Worm (Caenorhabditis elegans) whole organism, late embryonic: ENCODE results near the gene Y113G7B.28.

Source experiments
- C38D4.7 ChIP-seq: fragments of 200-800 bp; sonication (Bioruptor generic); optimal IDR thresholded peaks from 2 replicates; lab custom pipeline; 2018; ENCODE audit warnings: mild to moderate bottlenecking, missing genetic modification characterization, moderate library complexity, missing compliant biosample characterization
- F13H6.1 ChIP-seq: sonication (generic microtip); optimal IDR thresholded peaks from 2 replicates; lab custom pipeline; 2016; ENCODE audit warnings: missing genetic modification characterization, missing compliant biosample characterization
- K02D7.2 ChIP-seq: sonication (generic microtip); optimal IDR thresholded peaks from 2 replicates; lab custom pipeline; 2017; ENCODE audit warnings: mild to moderate bottlenecking, missing genetic modification characterization, missing compliant biosample characterization
- K09A11.1 ChIP-seq: sonication (generic microtip); optimal IDR thresholded peaks from 2 replicates; lab custom pipeline; 2017; ENCODE audit warnings: antibody characterized with exemption, mild to moderate bottlenecking, missing genetic modification characterization, missing compliant biosample characterization; ENCODE audit not compliant: insufficient read depth
- T23F11.4 ChIP-seq: fragments of 200-800 bp; sonication (Bioruptor generic); optimal IDR thresholded peaks from 2 replicates; lab custom pipeline; 2018; ENCODE audit warnings: mild to moderate bottlenecking, missing genetic modification characterization, missing compliant biosample characterization
- Y22D7AL.16 ChIP-seq: sonication (generic microtip); optimal IDR thresholded peaks from 2 replicates; lab custom pipeline; 2016; ENCODE audit warnings: missing genetic modification characterization, missing compliant biosample characterization
- ceh-14 ChIP-seq: sonication (generic microtip); optimal IDR thresholded peaks from 2 replicates; lab custom pipeline; 2016; ENCODE audit warnings: missing genotype, missing genetic modification characterization, missing compliant biosample characterization
- ceh-19 ChIP-seq: fragments of 200-800 bp; sonication (Bioruptor generic); optimal IDR thresholded peaks from 2 replicates; lab custom pipeline; 2018; ENCODE audit warnings: mild to moderate bottlenecking, missing genetic modification characterization, missing compliant biosample characterization
- ceh-2 ChIP-seq: sonication (generic microtip); optimal IDR thresholded peaks from 2 replicates; lab custom pipeline; 2016; ENCODE audit warnings: missing genotype, missing genetic modification characterization, missing compliant biosample characterization
- ceh-24 ChIP-seq: sonication (generic microtip); optimal IDR thresholded peaks from 2 replicates; lab custom pipeline; 2016; ENCODE audit warnings: mild to moderate bottlenecking, missing genetic modification characterization, missing compliant biosample characterization
- ceh-30 ChIP-seq: fragments of 150-350 bp; optimal IDR thresholded peaks from 2 replicates; lab custom pipeline; 2014; ENCODE audit warnings: missing biosample characterization, missing genetic modification characterization
- ceh-31 ChIP-seq: sonication (generic microtip); optimal IDR thresholded peaks from 2 replicates; lab custom pipeline; 2016; ENCODE audit warnings: missing genetic modification characterization, missing compliant biosample characterization
- ceh-45 ChIP-seq: fragments of 200-800 bp; sonication (Bioruptor generic); IDR thresholded peaks from 2 replicates; pipeline ENCODE4 v1.3.6; 2022; ENCODE audit warnings: missing genetic modification reagents, missing genetic modification characterization, missing compliant biosample characterization
- ceh-48 ChIP-seq: sonication (generic microtip); optimal IDR thresholded peaks from 2 replicates; lab custom pipeline; 2016; ENCODE audit warnings: missing genetic modification characterization, inconsistent platforms, missing compliant biosample characterization
- ceh-6 ChIP-seq: fragments of 200-800 bp; sonication (Bioruptor generic); optimal IDR thresholded peaks from 2 replicates; lab custom pipeline; 2018; ENCODE audit warnings: mild to moderate bottlenecking, missing genetic modification characterization, missing compliant biosample characterization
- che-1 ChIP-seq: sonication (generic microtip); optimal IDR thresholded peaks from 2 replicates; lab custom pipeline; 2016; ENCODE audit warnings: mild to moderate bottlenecking, missing genetic modification characterization, missing compliant biosample characterization
- dmd-4 ChIP-seq: sonication (generic microtip); optimal IDR thresholded peaks from 2 replicates; lab custom pipeline; 2016; ENCODE audit warnings: borderline replicate concordance, missing genetic modification characterization, missing compliant biosample characterization
- elt-4 ChIP-seq: sonication (generic microtip); optimal IDR thresholded peaks from 2 replicates; lab custom pipeline; 2016; ENCODE audit warnings: missing genetic modification characterization, missing compliant biosample characterization
- ets-4 ChIP-seq: sonication (generic microtip); optimal IDR thresholded peaks from 2 replicates; lab custom pipeline; 2016; ENCODE audit warnings: missing genetic modification characterization, missing compliant biosample characterization
- fax-1 ChIP-seq: sonication (generic microtip); optimal IDR thresholded peaks from 2 replicates; lab custom pipeline; 2016; ENCODE audit warnings: missing genotype, missing genetic modification characterization, missing compliant biosample characterization
- fkh-10 ChIP-seq: fragments of 150-350 bp; optimal IDR thresholded peaks from 2 replicates; lab custom pipeline; 2014; ENCODE audit warnings: missing biosample characterization, missing genetic modification reagents, missing genetic modification characterization
- fkh-6 ChIP-seq: sonication (generic microtip); optimal IDR thresholded peaks from 2 replicates; lab custom pipeline; 2016; ENCODE audit warnings: missing genetic modification characterization, missing compliant biosample characterization
- gmeb-2 ChIP-seq: sonication (generic microtip); optimal IDR thresholded peaks from 2 replicates; lab custom pipeline; 2016; ENCODE audit warnings: missing genetic modification characterization, inconsistent platforms, missing compliant biosample characterization
- hlh-13 ChIP-seq: fragments of 200-800 bp; sonication (Bioruptor generic); optimal IDR thresholded peaks from 2 replicates; lab custom pipeline; 2018; ENCODE audit warnings: mild to moderate bottlenecking, missing genetic modification characterization, missing compliant biosample characterization
- hlh-15 ChIP-seq: sonication (generic microtip); optimal IDR thresholded peaks from 2 replicates; lab custom pipeline; 2016; ENCODE audit warnings: missing genetic modification characterization, missing compliant biosample characterization
- hlh-6 ChIP-seq: sonication (generic microtip); optimal IDR thresholded peaks from 2 replicates; lab custom pipeline; 2016; ENCODE audit warnings: missing genotype, missing genetic modification characterization, missing compliant biosample characterization
- lim-6 ChIP-seq: sonication (generic microtip); optimal IDR thresholded peaks from 2 replicates; lab custom pipeline; 2016; ENCODE audit warnings: missing genetic modification characterization, missing compliant biosample characterization
- lin-11 ChIP-seq: fragments of 200-800 bp; sonication (Bioruptor generic); optimal IDR thresholded peaks from 2 replicates; lab custom pipeline; 2018; ENCODE audit warnings: mild to moderate bottlenecking, missing genetic modification characterization, missing compliant biosample characterization
- mec-3 ChIP-seq: sonication (generic microtip); optimal IDR thresholded peaks from 2 replicates; lab custom pipeline; 2016; ENCODE audit warnings: borderline replicate concordance, missing genetic modification characterization, missing compliant biosample characterization
- nfya-1 ChIP-seq: sonication (generic microtip); optimal IDR thresholded peaks from 2 replicates; lab custom pipeline; 2017; ENCODE audit warnings: missing genetic modification characterization, mild to moderate bottlenecking, missing compliant biosample characterization, antibody characterized with exemption, moderate library complexity
- nhr-232 ChIP-seq: sonication (generic microtip); optimal IDR thresholded peaks from 2 replicates; lab custom pipeline; 2016; ENCODE audit warnings: missing genetic modification characterization, missing compliant biosample characterization
- npax-4 ChIP-seq: sonication (generic microtip); optimal IDR thresholded peaks from 2 replicates; lab custom pipeline; 2016; ENCODE audit warnings: missing genetic modification characterization, missing compliant biosample characterization
- odd-2 ChIP-seq: sonication (generic microtip); optimal IDR thresholded peaks from 2 replicates; lab custom pipeline; 2017; ENCODE audit warnings: antibody characterized with exemption, mild to moderate bottlenecking, missing genetic modification characterization, missing compliant biosample characterization
- pag-3 ChIP-seq: sonication (generic microtip); optimal IDR thresholded peaks from 2 replicates; lab custom pipeline; 2016; ENCODE audit warnings: missing compliant biosample characterization, missing genetic modification characterization, borderline replicate concordance
- pha-4 ChIP-seq: fragments of 150-350 bp; optimal IDR thresholded peaks from 2 replicates; lab custom pipeline; 2018; ENCODE audit warnings: missing biosample characterization, missing genetic modification reagents, missing genetic modification characterization
- pros-1 ChIP-seq: fragments of 150-350 bp; optimal IDR thresholded peaks from 2 replicates; lab custom pipeline; 2014; ENCODE audit warnings: missing biosample characterization, missing genetic modification reagents, missing genetic modification characterization
- ref-2 ChIP-seq: sonication (generic microtip); optimal IDR thresholded peaks from 2 replicates; lab custom pipeline; 2016; ENCODE audit warnings: missing genetic modification characterization, missing compliant biosample characterization
- syd-9 ChIP-seq: sonication (generic microtip); optimal IDR thresholded peaks from 2 replicates; lab custom pipeline; 2016; ENCODE audit warnings: mild to moderate bottlenecking, missing genetic modification characterization, moderate library complexity, missing compliant biosample characterization
- ttx-3 ChIP-seq: sonication (generic microtip); optimal IDR thresholded peaks from 2 replicates; lab custom pipeline; 2016; ENCODE audit warnings: missing genetic modification reagents, missing genetic modification characterization, missing compliant biosample characterization
- unc-55 ChIP-seq: sonication (generic microtip); optimal IDR thresholded peaks from 2 replicates; lab custom pipeline; 2017; ENCODE audit warnings: missing biosample characterization, missing genetic modification reagents, missing genetic modification characterization
- ztf-16 ChIP-seq: sonication (generic microtip); optimal IDR thresholded peaks from 2 replicates; lab custom pipeline; 2017; ENCODE audit warnings: missing genetic modification characterization, missing compliant biosample characterization

Gene Y113G7B.28

ce11 chrV:20199658-20200057 is 3.9 kb downstream of the Y113G7B.28 start:
- TF ChIP-seq pros-1 (no peak), odd-2 (tag; lab: Kevin White, UChicago) (no peak), nhr-232 (tag; lab: Kevin White, UChicago) (no peak), Y22D7AL.16 (tag; lab: Kevin White, UChicago) (no peak), ztf-16 (no peak), hlh-6 (tag; lab: Kevin White, UChicago) (no peak), ceh-30 (tag; lab: Kevin White, UChicago) (no peak), ttx-3 (tag; lab: Kevin White, UChicago) (no peak), unc-55 (GFP tag; lab: Kevin White, UChicago) (no peak), ceh-24 (tag; lab: Kevin White, UChicago) (no peak), syd-9 (tag; lab: Kevin White, UChicago) (no peak), F13H6.1 (tag; lab: Kevin White, UChicago) (no peak), T23F11.4 (GFP tag; lab: Kevin White, UChicago) (no peak), hlh-13 (no peak), ceh-19 (GFP tag; lab: Kevin White, UChicago) (no peak), npax-4 (no peak), dmd-4 (no peak), ceh-14 (tag; lab: Kevin White, UChicago) (no peak), pag-3 (tag; lab: Kevin White, UChicago) (no peak)
- TF ChIP-seq, all 69 proteins: peak for 0

DNA sequence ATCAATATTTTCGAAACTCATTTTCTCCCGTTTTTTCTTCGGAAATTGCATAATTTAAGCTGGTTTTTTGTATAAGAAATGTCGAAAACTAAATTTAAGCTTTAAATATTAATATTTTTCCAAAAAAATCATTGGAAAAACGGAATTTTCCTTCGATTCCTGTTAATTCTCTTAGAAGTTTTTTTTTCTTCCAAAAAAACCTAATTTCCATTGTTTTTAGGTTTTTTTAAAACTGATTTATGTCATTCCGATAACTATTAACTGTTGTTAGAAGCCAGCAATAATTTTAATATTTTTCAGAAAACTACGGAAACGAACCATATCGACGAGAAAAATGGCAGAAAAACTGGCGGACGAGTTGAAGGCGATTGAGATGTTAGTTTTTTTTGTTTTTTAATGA is 5.5 kb downstream of the Y113G7B.28 start, which contains the start of gene fbxa-114:
Gene fbxa-114, plus strand, starts transcription at position 301 of the 400 bp plus-strand sequence.
- no peak for TF ChIP-seq pha-4 (tag; lab: Kevin White, UChicago)
- TF ChIP-seq ceh-45, result no peak
- no peak for TF ChIP-seq fkh-6 (tag; lab: Kevin White, UChicago)
- TF ChIP-seq ceh-14 (tag; lab: Kevin White, UChicago), result no peak
- TF ChIP-seq gmeb-2 (tag; lab: Kevin White, UChicago), result no peak
- no peak for TF ChIP-seq K02D7.2 (tag; lab: Kevin White, UChicago)
- TF ChIP-seq dmd-4, result no peak
- no peak for TF ChIP-seq C38D4.7
- TF ChIP-seq elt-4, result no peak
- no peak for TF ChIP-seq che-1 (tag; lab: Kevin White, UChicago)
- TF ChIP-seq ceh-19 (GFP tag; lab: Kevin White, UChicago), result no peak
- no peak for TF ChIP-seq fax-1 (tag; lab: Kevin White, UChicago)
- no peak for TF ChIP-seq npax-4
- TF ChIP-seq ceh-2 (tag; lab: Kevin White, UChicago), result no peak
- TF ChIP-seq lim-6 (tag; lab: Kevin White, UChicago), result no peak
- no peak for TF ChIP-seq mec-3 (tag; lab: Kevin White, UChicago)

DNA sequence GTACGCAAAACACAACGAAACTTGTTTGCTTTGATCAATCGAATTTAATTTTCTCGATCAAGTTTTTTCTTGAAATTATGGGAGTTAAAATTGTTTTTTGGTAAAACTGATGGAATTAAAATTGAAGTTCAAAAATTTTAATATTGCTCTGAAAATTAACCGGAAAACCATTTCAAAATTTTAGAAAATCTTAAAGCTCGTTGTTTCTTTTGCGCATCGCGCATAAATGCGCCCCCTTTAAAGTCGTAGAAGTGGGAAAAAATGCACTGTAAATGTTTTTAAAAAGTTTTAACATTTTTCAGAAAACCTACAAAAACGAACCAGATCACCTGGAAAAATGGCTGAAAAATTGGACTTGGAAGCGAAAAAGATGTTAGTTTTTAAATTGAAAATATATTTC is 7.3 kb downstream of the Y113G7B.28 start, which contains the start of gene fbxa-113:
Gene fbxa-113, plus strand, starts transcription at position 301 of the 400 bp plus-strand sequence.
- TF ChIP-seq K02D7.2 (tag; lab: Kevin White, UChicago) (no peak), odd-2 (tag; lab: Kevin White, UChicago) (no peak), pros-1 (no peak), ceh-31 (no peak), lin-11 (tag; lab: Kevin White, UChicago) (no peak), nhr-232 (tag; lab: Kevin White, UChicago) (no peak), nfya-1 (tag; lab: Kevin White, UChicago) (no peak), hlh-15 (tag; lab: Kevin White, UChicago) (no peak), K09A11.1 (no peak), ets-4 (no peak), lim-6 (tag; lab: Kevin White, UChicago) (no peak), ceh-6 (GFP tag; lab: Kevin White, UChicago) (no peak), F13H6.1 (tag; lab: Kevin White, UChicago) (no peak), ceh-48 (tag; lab: Kevin White, UChicago) (no peak), fkh-10 (GFP tag; lab: Kevin White, UChicago) (no peak), ref-2 (tag; lab: Kevin White, UChicago) (no peak), ztf-16 (no peak)
